Worm (Caenorhabditis elegans) whole organism, L4 larva: ENCODE results near the gene meg-3.
A peak's percentile ranks its signal among the peaks of the same experiment; 100 is the strongest.

ENCODE experiments used
- F10B5.3 ChIP-seq: sonication (generic microtip); optimal IDR thresholded peaks from 2 replicates; lab custom pipeline; 2016; ENCODE audit warnings: mild to moderate bottlenecking, missing genetic modification characterization, missing compliant biosample characterization
- F49E8.2 ChIP-seq: sonication (generic microtip); optimal IDR thresholded peaks from 2 replicates; lab custom pipeline; 2016; ENCODE audit warnings: missing compliant biosample characterization, mild to moderate bottlenecking, missing genetic modification characterization, borderline replicate concordance
- Y75B8A.6 ChIP-seq: fragments of 200-800 bp; sonication (Bioruptor generic); IDR thresholded peaks from 2 replicates; pipeline ENCODE4 v1.3.6; 2022; ENCODE audit warnings: missing genetic modification reagents, missing genetic modification characterization, missing compliant biosample characterization
- ZK337.2 ChIP-seq: fragments of 200-800 bp; sonication (Bioruptor generic); IDR thresholded peaks from 2 replicates; pipeline ENCODE4 v1.3.6; 2022; ENCODE audit warnings: missing genetic modification reagents, missing genetic modification characterization, missing compliant biosample characterization
- ZK546.5 ChIP-seq, 2 experiments: sonication (generic microtip); optimal IDR thresholded peaks; 2 replicates each; lab custom pipeline; 2017; ENCODE audit warnings: missing biosample characterization in 2 of 2, missing genetic modification characterization in 2 of 2
- aha-1 ChIP-seq: fragments of 150-350 bp; peaks from one replicate; lab custom pipeline; 2014; ENCODE audit warnings: missing biosample characterization, missing genetic modification characterization
- ama-1 ChIP-seq: fragments of 150-350 bp; optimal IDR thresholded peaks from 2 replicates; lab custom pipeline; 2014; ENCODE audit warnings: inconsistent platforms, mixed read lengths
- ceh-44 ChIP-seq: fragments of 200-800 bp; sonication (Bioruptor generic); IDR thresholded peaks from 2 replicates; pipeline ENCODE4 v1.3.6; 2022; ENCODE audit warnings: missing genetic modification reagents, missing genetic modification characterization, missing compliant biosample characterization
- ceh-82 ChIP-seq: sonication (generic microtip); optimal IDR thresholded peaks from 2 replicates; lab custom pipeline; 2017; ENCODE audit warnings: missing biosample characterization, missing genetic modification characterization
- ces-1 ChIP-seq: fragments of 150-350 bp; sonication (generic microtip); optimal IDR thresholded peaks from 4 replicates; lab custom pipeline; 2014; ENCODE audit warnings: missing biosample characterization, missing genetic modification reagents, missing genetic modification characterization
- daf-8 ChIP-seq: fragments of 200-800 bp; sonication (Bioruptor generic); IDR thresholded peaks from 2 replicates; pipeline ENCODE4 v1.3.6; 2022; ENCODE audit warnings: missing genetic modification characterization, missing compliant biosample characterization
- dmd-8 ChIP-seq: fragments of 200-800 bp; sonication (Bioruptor generic); IDR thresholded peaks from 2 replicates; pipeline ENCODE4 v1.3.6; 2022; ENCODE audit warnings: missing genetic modification characterization, missing compliant biosample characterization
- dmd-9 ChIP-seq: fragments of 200-800 bp; sonication (Bioruptor generic); IDR thresholded peaks from 2 replicates; pipeline ENCODE4 v1.3.6; 2022; ENCODE audit warnings: missing genetic modification reagents, missing genetic modification characterization, missing compliant biosample characterization
- duxl-1 ChIP-seq: sonication (generic microtip); optimal IDR thresholded peaks from 2 replicates; lab custom pipeline; 2016; ENCODE audit warnings: mild to moderate bottlenecking, missing genetic modification characterization, moderate library complexity, missing compliant biosample characterization; ENCODE audit not compliant: poor library complexity
- egl-43 ChIP-seq: fragments of 200-800 bp; sonication (Bioruptor generic); IDR thresholded peaks from 2 replicates; pipeline ENCODE4 v1.3.6; 2022; ENCODE audit warnings: missing genetic modification reagents, missing genetic modification characterization, missing compliant biosample characterization
- fkh-10 ChIP-seq: fragments of 150-350 bp; optimal IDR thresholded peaks from 2 replicates; lab custom pipeline; 2014; ENCODE audit warnings: missing biosample characterization, missing genetic modification reagents, missing genetic modification characterization
- hmg-1.1 ChIP-seq: fragments of 200-800 bp; sonication (Bioruptor generic); IDR thresholded peaks from 2 replicates; pipeline ENCODE4 v1.3.6; 2022; ENCODE audit warnings: missing genetic modification reagents, missing genetic modification characterization, missing compliant biosample characterization
- jun-1 ChIP-seq: fragments of 150-350 bp; optimal IDR thresholded peaks from 2 replicates; lab custom pipeline; 2014; ENCODE audit warnings: missing biosample characterization, missing genetic modification reagents, missing genetic modification characterization
- lim-7 ChIP-seq: fragments of 200-800 bp; sonication (Bioruptor generic); IDR thresholded peaks from 2 replicates; pipeline ENCODE4 v1.3.6; 2022; ENCODE audit warnings: missing genetic modification characterization, missing compliant biosample characterization
- lin-39 ChIP-seq: fragments of 150-350 bp; optimal IDR thresholded peaks from 2 replicates; lab custom pipeline; 2014; ENCODE audit warnings: missing biosample characterization, missing genetic modification reagents, missing genetic modification characterization
- mdt-29 ChIP-seq: fragments of 200-800 bp; sonication (Bioruptor generic); IDR thresholded peaks from 2 replicates; pipeline ENCODE4 v1.3.6; 2022; ENCODE audit warnings: missing genetic modification reagents, missing genetic modification characterization, missing compliant biosample characterization
- nhr-102 ChIP-seq: sonication (generic microtip); optimal IDR thresholded peaks from 2 replicates; lab custom pipeline; 2016; ENCODE audit warnings: mild to moderate bottlenecking, missing genetic modification characterization, moderate library complexity, missing compliant biosample characterization
- nhr-11 ChIP-seq: fragments of 150-350 bp; optimal IDR thresholded peaks from 2 replicates; lab custom pipeline; 2014; ENCODE audit warnings: missing biosample characterization, missing genetic modification characterization
- nhr-111 ChIP-seq: fragments of 200-800 bp; sonication (Bioruptor generic); optimal IDR thresholded peaks from 2 replicates; lab custom pipeline; 2018; ENCODE audit warnings: mild to moderate bottlenecking, missing genetic modification characterization, missing compliant biosample characterization
- nhr-237 ChIP-seq: sonication (generic microtip); optimal IDR thresholded peaks from 2 replicates; lab custom pipeline; 2017; ENCODE audit warnings: missing biosample characterization, missing genetic modification characterization
- nhr-41 ChIP-seq: fragments of 200-800 bp; sonication (Bioruptor generic); IDR thresholded peaks from 2 replicates; pipeline ENCODE4 v1.3.6; 2022; ENCODE audit warnings: missing genetic modification reagents, missing genetic modification characterization, missing compliant biosample characterization
- nhr-77 ChIP-seq: fragments of 150-350 bp; optimal IDR thresholded peaks from 2 replicates; lab custom pipeline; 2014; ENCODE audit warnings: missing biosample characterization, missing genetic modification characterization
- snpc-1.2 ChIP-seq: fragments of 200-800 bp; sonication (Bioruptor generic); IDR thresholded peaks from 2 replicates; pipeline ENCODE4 v1.3.6; 2022; ENCODE audit warnings: missing genetic modification reagents, missing genetic modification characterization, missing compliant biosample characterization
- tra-1 ChIP-seq: fragments of 200-800 bp; sonication (Bioruptor generic); IDR thresholded peaks from 2 replicates; pipeline ENCODE4 v1.3.6; 2022; ENCODE audit warnings: missing genetic modification reagents, missing genetic modification characterization, missing compliant biosample characterization
- unc-39 ChIP-seq: sonication (generic microtip); optimal IDR thresholded peaks from 2 replicates; lab custom pipeline; 2017; ENCODE audit warnings: missing biosample characterization, missing genetic modification characterization
- unc-62 ChIP-seq, 3 experiments: fragments of 150-350 bp in 1 of 3; sonication (generic microtip); optimal IDR thresholded peaks in 2 of 3; peaks in 1 of 3; 1 replicate in 1 of 3; 2 replicates in 2 of 3; lab custom pipeline; 2014 to 2017; ENCODE audit warnings: missing biosample characterization in 3 of 3, missing genetic modification characterization in 3 of 3, missing genetic modification reagents in 3 of 3, missing genotype in 1 of 3
- zfp-3 ChIP-seq: fragments of 200-800 bp; sonication (Bioruptor generic); conservative IDR thresholded peaks from 2 replicates; pipeline ENCODE4 v1.3.6; 2022; ENCODE audit warnings: missing genetic modification reagents, missing genetic modification characterization, missing compliant biosample characterization

Gene meg-3

DNA sequence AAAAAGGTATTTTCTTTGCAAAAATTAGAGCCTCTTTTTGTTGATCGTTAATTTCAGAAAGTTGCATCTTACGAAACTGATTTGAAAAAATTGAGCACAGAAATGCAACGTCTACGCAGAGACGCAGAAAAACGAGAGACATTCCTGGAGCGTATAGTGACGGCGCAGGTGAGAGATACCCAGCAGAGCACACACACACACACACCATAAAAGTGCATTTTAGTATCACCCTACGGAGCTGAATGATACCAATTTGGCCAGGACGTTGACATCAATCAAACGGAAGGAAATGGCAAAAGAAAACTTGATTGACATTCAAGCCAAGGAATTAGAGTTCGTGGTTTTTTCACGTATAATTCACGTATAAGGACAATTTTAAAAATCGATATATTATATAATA lies 25.1 kb upstream of the meg-3 start (continued):
- no peak for TF ChIP-seq snpc-1.2 (GFP tag; lab: Robert Waterston, UW)
- TF ChIP-seq, all 104 proteins: peak for 17

DNA sequence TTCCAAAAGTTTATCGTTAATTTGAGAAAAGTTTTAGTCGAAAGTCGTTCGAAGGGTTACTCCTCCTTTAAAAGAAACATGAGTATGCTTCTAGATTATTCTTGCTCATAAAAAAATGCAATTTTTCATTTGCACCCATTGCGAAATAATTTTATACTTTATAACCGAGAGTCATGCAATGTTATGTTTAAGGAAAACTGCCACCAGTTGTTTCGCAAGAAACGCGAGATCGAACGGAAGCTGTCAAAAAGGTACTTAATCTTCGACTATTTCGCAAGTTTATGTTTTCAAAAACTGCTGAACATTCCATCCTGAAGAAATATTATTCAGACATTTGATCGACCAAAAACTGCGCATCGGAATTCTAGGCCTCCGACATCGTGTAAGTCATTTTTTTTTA lies 24.5 kb upstream of the meg-3 start:
- TF ChIP-seq nhr-11 (peak; percentile 1), nhr-111 (GFP tag; lab: Kevin White, UChicago) (no peak)

DNA sequence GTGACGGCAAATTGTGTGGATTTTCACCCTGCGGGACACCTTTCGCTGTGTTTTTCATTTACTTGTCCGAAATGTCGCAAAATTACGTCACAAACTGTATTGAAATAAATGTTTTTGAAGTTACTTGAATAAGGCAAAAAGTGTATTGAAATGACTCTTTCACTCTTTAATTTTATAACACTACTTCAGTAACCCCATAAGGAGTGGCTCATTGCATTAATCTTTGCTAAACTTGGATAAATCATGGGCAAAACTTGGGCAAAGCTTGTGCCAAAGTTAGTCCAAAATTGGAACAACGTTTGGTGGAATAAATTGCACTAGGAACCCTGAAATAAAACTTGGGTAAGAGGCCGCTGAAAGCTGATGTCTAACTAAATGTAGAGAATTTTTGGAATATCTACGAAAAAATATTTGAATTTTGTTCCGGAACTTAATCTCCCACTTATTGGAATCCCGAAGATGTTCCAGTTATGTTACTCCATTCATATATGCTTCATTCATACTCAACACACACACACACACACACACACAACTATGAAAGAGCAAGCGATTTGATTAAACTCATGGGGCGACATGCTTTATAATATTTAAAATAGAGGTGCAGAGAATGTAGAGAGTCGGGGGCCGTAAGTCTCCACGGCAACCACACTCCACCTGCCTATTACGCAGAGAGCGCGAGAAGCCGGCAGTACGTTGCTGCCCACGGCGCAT lies 23.2 kb upstream of the meg-3 start, which contains the start of gene Y102A11A.9:
Gene Y102A11A.9, plus strand, starts transcription at position 661 of the 711 bp plus-strand sequence.
- peak; percentile 29 for TF ChIP-seq aha-1 (tag; lab: Kevin White, UChicago)
- TF ChIP-seq zfp-3, result no peak

DNA sequence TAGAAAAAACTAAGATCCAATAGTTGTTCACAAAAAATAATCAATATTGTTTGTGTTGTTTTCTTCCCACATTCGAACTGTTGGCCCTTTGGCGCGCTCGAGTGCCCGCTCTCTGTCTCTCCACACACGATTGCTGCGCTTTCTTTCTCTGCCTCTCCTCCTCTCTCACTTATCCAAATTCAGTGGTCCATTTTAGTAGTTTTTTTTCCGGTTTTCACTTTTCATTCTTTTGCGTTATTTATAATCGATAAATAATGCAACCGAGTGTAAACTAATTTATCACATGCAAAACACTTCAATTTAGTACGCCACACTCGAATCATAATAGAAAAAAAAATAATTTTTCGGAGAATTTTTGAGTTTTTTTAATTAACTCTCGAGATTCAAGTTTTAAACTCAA lies 11.1 kb upstream of the meg-3 start:
- TF ChIP-seq ama-1 (lab: Kevin White, UChicago), result no peak
- TF ChIP-seq unc-62 (GFP tag; optimal IDR thresholded peaks at IDR 0.05 in 1 of 2; lab: Kevin White, UChicago), result peak in 1 of 2 experiments; percentile 78
- no peak for TF ChIP-seq unc-62 (tag; optimal IDR thresholded peaks at IDR 0.05; lab: Kevin White, UChicago)
- TF ChIP-seq dmd-9 (GFP tag; lab: Robert Waterston, UW), result no peak
- TF ChIP-seq duxl-1 (tag; lab: Kevin White, UChicago), result peak; percentile 91
- TF ChIP-seq ceh-82, result no peak
- peak; percentile 72 for TF ChIP-seq aha-1 (tag; lab: Kevin White, UChicago)
- TF ChIP-seq daf-8 (GFP tag; lab: Robert Waterston, UW), result no peak
- no peak for TF ChIP-seq mdt-29 (GFP tag; lab: Robert Waterston, UW)

DNA sequence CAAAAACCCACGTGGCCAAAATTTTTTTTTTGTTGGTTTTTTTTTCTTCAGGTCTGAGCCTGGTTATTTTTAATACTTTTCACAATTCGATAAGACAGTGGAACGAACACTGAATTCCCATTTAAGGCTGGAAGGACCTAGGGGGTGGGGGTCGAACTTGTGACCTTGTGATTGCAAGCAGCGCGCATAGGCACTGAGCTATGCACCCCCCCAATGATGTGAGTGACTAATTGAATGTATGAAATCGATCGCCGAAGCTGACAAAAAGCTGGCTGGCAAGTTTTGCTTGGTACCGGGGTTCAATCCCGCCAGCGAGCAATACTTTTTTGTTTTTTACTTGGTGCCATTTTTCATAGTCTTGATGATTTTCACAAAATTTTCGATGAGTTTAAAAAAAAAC lies 9.4 kb upstream of the meg-3 start:
- TF ChIP-seq aha-1 (tag; lab: Kevin White, UChicago), result peak; percentile 35
- TF ChIP-seq snpc-1.2 (GFP tag; lab: Robert Waterston, UW), result peak; percentile 71
- TF ChIP-seq lim-7 (GFP tag; lab: Robert Waterston, UW), result peak; percentile 33; the same call in 1 of the 2 replicates
- peak; percentile 63; the same call in 1 of the 2 replicates for TF ChIP-seq egl-43 (GFP tag; lab: Robert Waterston, UW)
- TF ChIP-seq unc-62 (GFP tag; optimal IDR thresholded peaks at IDR 0.05 in 1 of 2; lab: Kevin White, UChicago), result peak in 1 of 2 experiments; percentile 65
- no peak for TF ChIP-seq unc-62 (tag; optimal IDR thresholded peaks at IDR 0.05; lab: Kevin White, UChicago)
- no peak for TF ChIP-seq hmg-1.1

DNA sequence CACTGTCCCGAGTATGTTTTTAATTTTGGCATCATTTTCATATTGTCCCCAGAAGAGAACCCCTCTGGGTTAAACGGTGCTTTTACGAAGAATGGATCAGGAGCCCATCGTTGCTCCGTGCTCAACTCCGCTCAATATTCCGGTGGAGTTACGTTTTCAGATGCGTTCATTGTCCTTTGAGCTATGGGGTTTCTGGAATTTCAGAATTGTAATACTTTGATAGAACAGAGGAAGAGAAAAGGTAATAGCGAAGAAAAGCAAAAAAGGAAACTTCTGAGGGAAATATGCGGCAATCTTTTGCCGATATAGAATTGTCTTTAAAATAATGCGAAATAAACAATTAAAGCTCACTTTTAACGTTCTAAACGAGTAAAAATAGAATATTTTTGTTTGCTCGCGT lies 8.5 kb upstream of the meg-3 start, which contains the start of gene Y40A1A.3:
Gene Y40A1A.3, minus strand, starts transcription at position 101 of the 400 bp plus-strand sequence.
- TF ChIP-seq dmd-8, result no peak
- TF ChIP-seq nhr-77 (tag; lab: Kevin White, UChicago), result no peak
- no peak for TF ChIP-seq snpc-1.2 (GFP tag; lab: Robert Waterston, UW)
- TF ChIP-seq nhr-237, result no peak
- TF ChIP-seq lin-39, result no peak
- TF ChIP-seq unc-39 (tag; lab: Kevin White, UChicago), result no peak
- TF ChIP-seq ZK546.5 (tag; optimal IDR thresholded peaks at IDR 0.05; lab: Kevin White, UChicago), result no peak
- no peak for TF ChIP-seq nhr-102 (tag; lab: Kevin White, UChicago)
- TF ChIP-seq fkh-10 (GFP tag; lab: Kevin White, UChicago), result no peak
- no peak for TF ChIP-seq tra-1 (GFP tag; lab: Robert Waterston, UW)
- no peak for TF ChIP-seq ces-1 (GFP tag; lab: Kevin White, UChicago)
- TF ChIP-seq ZK337.2 (GFP tag; lab: Robert Waterston, UW), result no peak
- no peak for TF ChIP-seq nhr-41 (GFP tag; lab: Robert Waterston, UW)
- TF ChIP-seq, all 104 proteins: peak for 0

DNA sequence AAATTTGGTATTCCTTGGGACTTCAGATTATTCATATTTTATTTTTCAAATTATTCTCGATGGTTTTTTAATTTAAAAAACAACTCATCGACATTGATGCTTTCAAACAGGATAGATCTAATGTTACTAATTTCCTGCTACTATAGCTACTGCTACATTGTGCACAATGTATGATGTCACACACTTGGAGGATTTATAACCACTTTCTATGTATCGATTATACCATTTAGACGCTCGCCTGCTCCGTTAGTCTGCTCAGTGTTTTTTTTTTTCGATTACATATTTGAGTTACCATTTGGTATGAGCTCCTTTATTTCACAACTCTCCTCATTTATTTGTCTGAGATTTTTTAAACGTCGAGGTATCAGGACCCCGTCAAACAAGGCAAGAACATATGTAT lies 1.0 kb upstream of the meg-3 start, which contains the start of gene Y40A1A.2:
Gene Y40A1A.2, plus strand, starts transcription at position 301 of the 400 bp plus-strand sequence.
- no peak for TF ChIP-seq Y75B8A.6 (GFP tag; lab: Robert Waterston, UW)
- TF ChIP-seq ceh-44 (GFP tag; lab: Robert Waterston, UW), result no peak
- TF ChIP-seq jun-1, result no peak
- no peak for TF ChIP-seq F10B5.3 (tag; lab: Kevin White, UChicago)
- no peak for TF ChIP-seq F49E8.2 (tag; lab: Kevin White, UChicago)
- TF ChIP-seq ceh-82, result no peak
- TF ChIP-seq, all 104 proteins: peak for 0
